Worm (Caenorhabditis elegans) whole organism, dauer: ENCODE results near the gene C29F9.5.
"Not testable (repeated sequence)": the region's sequence is repeated elsewhere in the genome, so short reads cannot be mapped to it uniquely, and the experiment has no call there.

ENCODE experiments used
- unc-62 ChIP-seq: sonication (generic microtip); optimal IDR thresholded peaks from 2 replicates; lab custom pipeline; 2017; ENCODE audit warnings: missing biosample characterization, missing genetic modification reagents, missing genetic modification characterization

Gene C29F9.5

ce11 chrIII:117210-117609 is at the start of gene C29F9.5:
C29F9.5 (plus strand) TSS chrIII:117510.
- TF ChIP-seq unc-62 (GFP tag; lab: Kevin White, UChicago) = no peak

- TF ChIP-seq unc-62 (GFP tag; lab: Kevin White, UChicago) = no peak
Measured at ce11 chrIII:69652-70051, 47.7 kb upstream of the C29F9.5 start, which contains the start of gene spt-4. spt-4 (minus strand) TSS chrIII:69752.

- TF ChIP-seq unc-62 (GFP tag; lab: Kevin White, UChicago) = no peak
Measured at ce11 chrIII:72078-72477, 45.2 kb upstream of the C29F9.5 start.

ce11 chrIII:84372-84771 is 32.9 kb upstream of the C29F9.5 start:
- no peak for TF ChIP-seq unc-62 (GFP tag; lab: Kevin White, UChicago)

ce11 chrIII:86316-86715 is 31.0 kb upstream of the C29F9.5 start, which contains the start of gene attf-3:
attf-3 (minus strand) TSS chrIII:86384.
- TF ChIP-seq unc-62 (GFP tag; lab: Kevin White, UChicago) = no peak

ce11 chrIII:87183-87582 is 30.1 kb upstream of the C29F9.5 start, which contains the start of the genes F54C4.4 and mrpl-40:
F54C4.4 (minus strand) TSS chrIII:87381.
mrpl-40 (plus strand) TSS chrIII:87559.
- no peak for TF ChIP-seq unc-62 (GFP tag; lab: Kevin White, UChicago)

- TF ChIP-seq unc-62 (GFP tag; lab: Kevin White, UChicago) = no peak
Measured at ce11 chrIII:89155-89554, 28.2 kb upstream of the C29F9.5 start.

- no peak for TF ChIP-seq unc-62 (GFP tag; lab: Kevin White, UChicago)
Measured at ce11 chrIII:92247-92646, 25.1 kb upstream of the C29F9.5 start.

- TF ChIP-seq unc-62 (GFP tag; lab: Kevin White, UChicago) = no peak
Measured at ce11 chrIII:94759-95330, 22.5 kb upstream of the C29F9.5 start, which contains the start of gene pat-4. pat-4 (minus strand) TSS chrIII:94809.

- no peak for TF ChIP-seq unc-62 (GFP tag; lab: Kevin White, UChicago)
Measured at ce11 chrIII:96196-96595, 21.1 kb upstream of the C29F9.5 start.

- not testable (repeated sequence) for TF ChIP-seq unc-62 (GFP tag; lab: Kevin White, UChicago)
Measured at ce11 chrIII:97018-97417, 20.3 kb upstream of the C29F9.5 start, which contains the start of gene C29F9.8. C29F9.8 (minus strand) TSS chrIII:97118.

- not testable (repeated sequence) for TF ChIP-seq unc-62 (GFP tag; lab: Kevin White, UChicago)
Measured at ce11 chrIII:98822-99221, 18.5 kb upstream of the C29F9.5 start, which contains the start of gene C29F9.9. C29F9.9 (minus strand) TSS chrIII:98922.

- TF ChIP-seq unc-62 (GFP tag; lab: Kevin White, UChicago) = no peak
Measured at ce11 chrIII:114603-115002, 2.7 kb upstream of the C29F9.5 start, which contains the start of gene C29F9.6. C29F9.6 (plus strand) TSS chrIII:114903.

ce11 chrIII:117857-118256 is 547 bp downstream of the C29F9.5 start:
- no peak for TF ChIP-seq unc-62 (GFP tag; lab: Kevin White, UChicago)

- no peak for TF ChIP-seq unc-62 (GFP tag; lab: Kevin White, UChicago)
Measured at ce11 chrIII:120199-120598, 2.9 kb downstream of the C29F9.5 start, which contains the start of gene pals-24. pals-24 (plus strand) TSS chrIII:120435.

ce11 chrIII:121983-122449 is 4.7 kb downstream of the C29F9.5 start, which contains the start of gene C29F9.12:
C29F9.12 (minus strand) TSS chrIII:122033.
- not testable (repeated sequence) for TF ChIP-seq unc-62 (GFP tag; lab: Kevin White, UChicago)

ce11 chrIII:124478-124877 is 7.2 kb downstream of the C29F9.5 start, which contains the start of gene pals-23:
pals-23 (plus strand) TSS chrIII:124778.
- TF ChIP-seq unc-62 (GFP tag; lab: Kevin White, UChicago) = no peak
